Fruit fly (Drosophila melanogaster): Measurements from ENCODE around the gene Vps16A.

Gene Vps16A

DNA sequence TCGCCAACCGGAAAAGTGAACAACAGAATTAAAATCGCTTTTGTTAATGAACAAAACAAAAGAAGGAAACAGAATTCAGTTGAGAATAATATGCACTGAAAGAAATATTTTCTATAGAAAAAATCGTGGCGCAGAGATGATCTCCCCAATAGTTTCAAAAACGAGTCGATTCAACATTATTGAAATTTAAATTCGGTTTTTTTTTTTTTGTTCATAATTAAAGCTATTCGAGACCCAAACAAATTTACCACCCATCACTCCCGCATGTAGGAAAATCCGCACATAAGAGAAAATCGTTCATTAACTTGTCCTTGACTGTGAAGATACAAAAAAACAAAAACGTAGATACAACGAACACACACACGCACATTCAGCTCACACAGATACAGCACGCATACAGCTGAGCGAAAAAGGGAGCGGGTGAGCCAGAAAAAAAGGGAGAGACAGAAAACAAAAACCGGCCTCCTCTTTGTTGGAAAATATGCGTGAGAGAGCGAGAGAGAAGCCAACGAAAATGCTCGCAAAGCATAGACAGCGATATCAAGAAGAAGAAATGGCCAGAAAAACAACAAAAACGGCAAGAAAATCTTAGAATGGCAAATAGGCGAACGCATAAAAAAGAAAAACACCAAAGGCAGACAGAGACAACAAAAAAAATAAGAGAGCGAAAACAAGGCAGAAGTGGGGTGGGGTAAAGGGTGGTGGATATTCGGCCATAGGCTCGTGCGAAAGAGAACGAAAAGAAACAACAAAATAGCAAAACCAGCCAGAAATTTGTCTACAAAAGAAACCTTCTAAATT, 46.6 kb upstream of the Vps16A start (continued):
- TF ChIP-seq CG31441 (GFP tag; IDR thresholded peaks at IDR 0.05), result no peak
- no peak for TF ChIP-seq ken (GFP tag; IDR thresholded peaks at IDR 0.05)
- TF ChIP-seq CG7556 (GFP tag; optimal IDR thresholded peaks at IDR 0.05), result peak; percentile 18
- peak; percentile 93 for TF ChIP-seq abd-A (tag; optimal IDR thresholded peaks at IDR 0.05)
- no peak for TF ChIP-seq ewg (GFP tag; optimal IDR thresholded peaks at IDR 0.05)
- TF ChIP-seq tx (GFP tag; optimal IDR thresholded peaks at IDR 0.05), result no peak
- no peak for TF ChIP-seq hb (GFP tag; IDR thresholded peaks at IDR 0.05; ENCODE audit: partially characterized antibody)
- TF ChIP-seq CG8944 (GFP tag; optimal IDR thresholded peaks at IDR 0.05), result no peak
- no peak for TF ChIP-seq gcm2 (GFP tag; optimal IDR thresholded peaks at IDR 0.05)
- no peak for TF ChIP-seq CG7271 (tag; optimal IDR thresholded peaks at IDR 0.05)
- TF ChIP-seq CG4328 (GFP tag; optimal IDR thresholded peaks at IDR 0.05), result no peak
- no peak for TF ChIP-seq ERR (GFP tag; optimal IDR thresholded peaks at IDR 0.05)
- no peak for TF ChIP-seq Antp (GFP tag; optimal IDR thresholded peaks at IDR 0.05)
- peak; percentile 38 for TF ChIP-seq pho (GFP tag; optimal IDR thresholded peaks at IDR 0.05)
- TF ChIP-seq CG6765 (GFP tag; optimal IDR thresholded peaks at IDR 0.05), result no peak
- TF ChIP-seq Pdp1 (GFP tag; optimal IDR thresholded peaks at IDR 0.05), result peak; percentile 29 to 33
- peak; percentile 48; the same call in 1 of the 2 replicates for TF ChIP-seq unc-4 (GFP tag; IDR thresholded peaks at IDR 0.05; ENCODE audit: partially characterized antibody)
- no peak for TF ChIP-seq CG7963 (GFP tag; IDR thresholded peaks at IDR 0.05; ENCODE audit: partially characterized antibody)
- no peak for TF ChIP-seq YL-1 (GFP tag; optimal IDR thresholded peaks at IDR 0.05)
- TF ChIP-seq CG1529 (GFP tag; optimal IDR thresholded peaks at IDR 0.05), result no peak
- TF ChIP-seq al (GFP tag; IDR thresholded peaks at IDR 0.05), result peak; percentile 50; the same call in 1 of the 2 replicates
- TF ChIP-seq CG4707 (GFP tag; optimal IDR thresholded peaks at IDR 0.05), result no peak
- TF ChIP-seq eyg (GFP tag; optimal IDR thresholded peaks at IDR 0.05), result peak; percentile 66
- no peak for TF ChIP-seq HLH4C (GFP tag; IDR thresholded peaks at IDR 0.05; ENCODE audit: partially characterized antibody)
- TF ChIP-seq Neu2 (GFP tag; optimal IDR thresholded peaks at IDR 0.05; ENCODE audit: borderline replicate concordance), result no peak
- no peak for TF ChIP-seq CG4282 (GFP tag; optimal IDR thresholded peaks at IDR 0.05)
- peak; percentile 64 for TF ChIP-seq CG34224 (GFP tag; IDR thresholded peaks at IDR 0.05; ENCODE audit: partially characterized antibody)
- no peak for TF ChIP-seq CG4404 (GFP tag; IDR thresholded peaks at IDR 0.05)
- no peak for TF ChIP-seq CkIIα-i1 (GFP tag; IDR thresholded peaks at IDR 0.05)
- TF ChIP-seq CG6272 (GFP tag; IDR thresholded peaks at IDR 0.05), result no peak
- no peak for TF ChIP-seq Dll (GFP tag; IDR thresholded peaks at IDR 0.05; ENCODE audit: partially characterized antibody)
- no peak for TF ChIP-seq kay (GFP tag; optimal IDR thresholded peaks at IDR 0.05)
- TF ChIP-seq nom (GFP tag; optimal IDR thresholded peaks at IDR 0.05), result peak; percentile 78
- TF ChIP-seq sisA (GFP tag; IDR thresholded peaks at IDR 0.05), result no peak
- no peak for TF ChIP-seq CG7928 (GFP tag; optimal IDR thresholded peaks at IDR 0.05)
- TF ChIP-seq CG42726 (GFP tag; IDR thresholded peaks at IDR 0.05; ENCODE audit: partially characterized antibody), result 0 out of 2 replicates have a peak, but pooled peaks have one; percentile 16
- TF ChIP-seq CG9727 (GFP tag; optimal IDR thresholded peaks at IDR 0.05), result peak; percentile 33
- no peak for TF ChIP-seq tup (GFP tag; optimal IDR thresholded peaks at IDR 0.05)
- TF ChIP-seq CG32532 (GFP tag; IDR thresholded peaks at IDR 0.05), result peak; percentile 77
- no peak for TF ChIP-seq Ets97D (GFP tag; optimal IDR thresholded peaks at IDR 0.05)
- peak; percentile 86 for TF ChIP-seq Elba2 (GFP tag; optimal IDR thresholded peaks at IDR 0.05)
- peak; percentile 62; the same call in 1 of the 2 replicates for TF ChIP-seq Atf6 (GFP tag; IDR thresholded peaks at IDR 0.05)
- no peak for TF ChIP-seq otp (GFP tag; IDR thresholded peaks at IDR 0.05)
- TF ChIP-seq CG12299 (tag; optimal IDR thresholded peaks at IDR 0.05), result peak; percentile 21
- no peak for TF ChIP-seq Dfd (GFP tag; optimal IDR thresholded peaks at IDR 0.05)
- no peak for TF ChIP-seq sna (GFP tag; IDR thresholded peaks at IDR 0.05; ENCODE audit: partially characterized antibody)
- no peak for TF ChIP-seq CG15601 (tag; optimal IDR thresholded peaks at IDR 0.05)
- peak; percentile 67 for TF ChIP-seq gem (tag; optimal IDR thresholded peaks at IDR 0.05)
